Worm (Caenorhabditis elegans): ENCODE data around the gene clec-122.

The clec-122 gene

ce11 chrII:3076915-3077314 is 28.9 kb upstream of the clec-122 start, which contains the start of gene Y25C1A.8:
Y25C1A.8 (minus strand) TSS chrII:3076959.
- TF ChIP-seq C04F5.9 (tag; optimal IDR thresholded peaks at IDR 0.05) (peak; percentile 100), unc-130 (tag; optimal IDR thresholded peaks at IDR 0.05) (peak; percentile 84), fkh-4 (tag; optimal IDR thresholded peaks at IDR 0.05; ENCODE audit: borderline replicate concordance) (peak; percentile 60), vab-15 (tag; optimal IDR thresholded peaks at IDR 0.05) (peak; percentile 79), lin-15B (tag; optimal IDR thresholded peaks at IDR 0.05) (peak; percentile 58), ama-1 (optimal IDR thresholded peaks at IDR 0.05) (peak; percentile 23), lin-35 (GFP tag; optimal IDR thresholded peaks at IDR 0.05) (peak; percentile 81 to 89), lin-13 (GFP tag; optimal IDR thresholded peaks at IDR 0.05) (peak; percentile 87), egl-27 (tag; optimal IDR thresholded peaks at IDR 0.05) (peak in 1 of 2 experiments; percentile 45), nhr-90 (tag; optimal IDR thresholded peaks at IDR 0.05; ENCODE audit: poor library complexity) (no peak), alr-1 (tag; optimal IDR thresholded peaks at IDR 0.05; ENCODE audit: borderline replicate concordance) (no peak), hlh-17 (GFP tag; optimal IDR thresholded peaks at IDR 0.05; ENCODE audit: borderline replicate concordance) (no peak), zip-4 (GFP tag; optimal IDR thresholded peaks at IDR 0.05) (peak; percentile 87), unc-86 (tag; optimal IDR thresholded peaks at IDR 0.05) (peak; percentile 90), efl-3 (GFP tag; optimal IDR thresholded peaks at IDR 0.05) (peak; percentile 34), mef-2 (tag; optimal IDR thresholded peaks at IDR 0.05) (peak; percentile 79), blmp-1 (tag; optimal IDR thresholded peaks at IDR 0.05) (peak; percentile 43), C16A3.4 (tag; optimal IDR thresholded peaks at IDR 0.05) (peak; percentile 89), snu-23 (GFP tag; optimal IDR thresholded peaks at IDR 0.05) (peak; percentile 95), unc-30 (tag; optimal IDR thresholded peaks at IDR 0.05) (no peak), C34B4.2 (tag; optimal IDR thresholded peaks at IDR 0.05) (peak; percentile 78), grh-1 (GFP tag; IDR thresholded peaks at IDR 0.05) (peak; percentile 89), tbx-2 (tag; optimal IDR thresholded peaks at IDR 0.05) (peak; percentile 94), F16B12.6 (tag; optimal IDR thresholded peaks at IDR 0.05) (peak; percentile 67), nhr-237 (tag; optimal IDR thresholded peaks at IDR 0.05) (peak; percentile 49), ztf-11 (tag; optimal IDR thresholded peaks at IDR 0.05) (peak; percentile 26 to 85), lin-39 (tag; optimal IDR thresholded peaks at IDR 0.05) (peak; percentile 94), dsc-1 (tag; optimal IDR thresholded peaks at IDR 0.05) (no peak), sox-4 (tag; optimal IDR thresholded peaks at IDR 0.05) (peak; percentile 72), elt-2 (tag; optimal IDR thresholded peaks at IDR 0.05) (peak; percentile 83), zag-1 (tag; optimal IDR thresholded peaks at IDR 0.05) (no peak), sup-37 (GFP tag; optimal IDR thresholded peaks at IDR 0.05) (peak; percentile 84), Y116A8C.19 (tag; optimal IDR thresholded peaks at IDR 0.05; ENCODE audit: borderline replicate concordance) (no peak), fkh-10 (GFP tag; optimal IDR thresholded peaks at IDR 0.05) (peak; percentile 87), ets-5 (GFP tag; IDR thresholded peaks at IDR 0.05) (no peak), lsy-2 (tag; optimal IDR thresholded peaks at IDR 0.05) (peak; percentile 100), fos-1 (tag; optimal IDR thresholded peaks at IDR 0.05) (peak; percentile 75), sptf-1 (tag; optimal IDR thresholded peaks at IDR 0.05) (no peak), dpl-1 (GFP tag; optimal IDR thresholded peaks at IDR 0.05) (peak; percentile 73 to 85 (median 84)), pax-3 (tag; optimal IDR thresholded peaks at IDR 0.05) (peak; percentile 81), nhr-71 (tag; optimal IDR thresholded peaks at IDR 0.05) (peak; percentile 94), nhr-77 (tag; optimal IDR thresholded peaks at IDR 0.05) (peak; percentile 56), pqm-1 (tag; optimal IDR thresholded peaks at IDR 0.05) (no peak), unc-62 (GFP tag; optimal IDR thresholded peaks at IDR 0.05) (no peak), xbp-1 (tag; optimal IDR thresholded peaks at IDR 0.05) (peak; percentile 99), ztf-4 (tag; optimal IDR thresholded peaks at IDR 0.05) (peak; percentile 86), nhr-12 (tag; optimal IDR thresholded peaks at IDR 0.05) (no peak), unc-98 (GFP tag; IDR thresholded peaks at IDR 0.05) (0 out of 2 replicates have a peak, but pooled peaks have one; percentile 47), nhr-76 (tag; optimal IDR thresholded peaks at IDR 0.05) (peak; percentile 31), nhr-84 (tag; optimal IDR thresholded peaks at IDR 0.05) (no peak), fkh-8 (tag; optimal IDR thresholded peaks at IDR 0.05) (peak; percentile 93), hlh-4 (tag; optimal IDR thresholded peaks at IDR 0.05) (no peak), mab-9 (GFP tag; IDR thresholded peaks at IDR 0.05) (peak; percentile 86)

All from whole organism, L1 larva.